Worm (Caenorhabditis elegans) whole organism, L4 larva: ENCODE data around the gene C49F5.13.

ENCODE experiments used
- F26F4.8 ChIP-seq: fragments of 200-800 bp; sonication (Bioruptor generic); conservative IDR thresholded peaks from 2 replicates; pipeline ENCODE4 v1.3.6; 2022; ENCODE audit warnings: missing genetic modification characterization, missing compliant biosample characterization
- T26A8.4 ChIP-seq: fragments of 200-800 bp; sonication (Bioruptor generic); IDR thresholded peaks from 2 replicates; pipeline ENCODE4 v1.3.6; 2022; ENCODE audit warnings: missing genetic modification characterization, missing compliant biosample characterization
- ZK337.2 ChIP-seq: fragments of 200-800 bp; sonication (Bioruptor generic); IDR thresholded peaks from 2 replicates; pipeline ENCODE4 v1.3.6; 2022; ENCODE audit warnings: missing genetic modification reagents, missing genetic modification characterization, missing compliant biosample characterization
- aha-1 ChIP-seq: fragments of 150-350 bp; peaks from one replicate; lab custom pipeline; 2014; ENCODE audit warnings: missing biosample characterization, missing genetic modification characterization
- ceh-20 ChIP-seq: fragments of 200-800 bp; sonication (Bioruptor generic); IDR thresholded peaks from 2 replicates; pipeline ENCODE4 v1.3.6; 2022; ENCODE audit warnings: missing genetic modification reagents, missing genetic modification characterization, missing compliant biosample characterization
- ceh-44 ChIP-seq: fragments of 200-800 bp; sonication (Bioruptor generic); IDR thresholded peaks from 2 replicates; pipeline ENCODE4 v1.3.6; 2022; ENCODE audit warnings: missing genetic modification reagents, missing genetic modification characterization, missing compliant biosample characterization
- ceh-62 ChIP-seq: sonication (generic microtip); optimal IDR thresholded peaks from 2 replicates; lab custom pipeline; 2017; ENCODE audit warnings: missing biosample characterization, missing genetic modification characterization
- ces-1 ChIP-seq: fragments of 150-350 bp; sonication (generic microtip); optimal IDR thresholded peaks from 4 replicates; lab custom pipeline; 2014; ENCODE audit warnings: missing biosample characterization, missing genetic modification reagents, missing genetic modification characterization
- daf-16 ChIP-seq, 3 experiments: sonication (generic microtip); optimal IDR thresholded peaks; 2 replicates each; lab custom pipeline; 2016 to 2017; ENCODE audit warnings: missing genetic modification characterization in 3 of 3, missing genetic modification reagents in 3 of 3, mild to moderate bottlenecking in 2 of 3, missing compliant biosample characterization in 2 of 3, missing biosample characterization in 1 of 3, moderate library complexity in 1 of 3
- dmd-6 ChIP-seq: fragments of 200-800 bp; sonication (Bioruptor generic); IDR thresholded peaks from 2 replicates; pipeline ENCODE4 v1.3.6; 2022; ENCODE audit warnings: missing genetic modification reagents, missing genetic modification characterization, missing compliant biosample characterization
- dmd-9 ChIP-seq: fragments of 200-800 bp; sonication (Bioruptor generic); IDR thresholded peaks from 2 replicates; pipeline ENCODE4 v1.3.6; 2022; ENCODE audit warnings: missing genetic modification reagents, missing genetic modification characterization, missing compliant biosample characterization
- dve-1 ChIP-seq: sonication (generic microtip); optimal IDR thresholded peaks from 2 replicates; lab custom pipeline; 2017; ENCODE audit warnings: antibody characterized with exemption, mild to moderate bottlenecking, missing genetic modification characterization, missing compliant biosample characterization; ENCODE audit not compliant: insufficient read depth
- egl-43 ChIP-seq: fragments of 200-800 bp; sonication (Bioruptor generic); IDR thresholded peaks from 2 replicates; pipeline ENCODE4 v1.3.6; 2022; ENCODE audit warnings: missing genetic modification reagents, missing genetic modification characterization, missing compliant biosample characterization
- hif-1 ChIP-seq, 2 experiments: sonication (generic microtip); optimal IDR thresholded peaks; 2 replicates each; lab custom pipeline; 2016 to 2017; ENCODE audit warnings: missing compliant biosample characterization in 2 of 2, missing genetic modification characterization in 2 of 2, missing genetic modification reagents in 2 of 2, missing genotype in 2 of 2, mild to moderate bottlenecking in 1 of 2
- hlh-11 ChIP-seq: fragments of 200-800 bp; sonication (Bioruptor generic); optimal IDR thresholded peaks from 2 replicates; lab custom pipeline; 2018; ENCODE audit warnings: mild to moderate bottlenecking, missing genetic modification characterization, missing compliant biosample characterization
- hmg-1.1 ChIP-seq: fragments of 200-800 bp; sonication (Bioruptor generic); IDR thresholded peaks from 2 replicates; pipeline ENCODE4 v1.3.6; 2022; ENCODE audit warnings: missing genetic modification reagents, missing genetic modification characterization, missing compliant biosample characterization
- lin-1 ChIP-seq: fragments of 200-800 bp; sonication (Bioruptor generic); IDR thresholded peaks from 2 replicates; pipeline ENCODE4 v1.3.6; 2022; ENCODE audit warnings: missing genetic modification reagents, missing genetic modification characterization, missing compliant biosample characterization
- madf-9 ChIP-seq: fragments of 200-800 bp; sonication (Bioruptor generic); conservative IDR thresholded peaks from 2 replicates; pipeline ENCODE4 v1.3.6; 2022; ENCODE audit warnings: missing genetic modification reagents, missing genetic modification characterization, missing compliant biosample characterization
- mdl-1 ChIP-seq, 2 experiments: fragments of 150-350 bp in 1 of 2; sonication (generic microtip) in 1 of 2; optimal IDR thresholded peaks; 2 replicates each; lab custom pipeline; 2014 to 2017; ENCODE audit warnings: missing biosample characterization in 2 of 2, missing genetic modification characterization in 2 of 2
- mes-2 ChIP-seq: sonication (generic microtip); optimal IDR thresholded peaks from 2 replicates; lab custom pipeline; 2016; ENCODE audit warnings: missing genotype, mild to moderate bottlenecking, missing genetic modification characterization, missing compliant biosample characterization; ENCODE audit not compliant: poor library complexity, severe bottlenecking
- mxl-3 ChIP-seq: fragments of 200-800 bp; sonication (Bioruptor generic); optimal IDR thresholded peaks from 2 replicates; lab custom pipeline; 2018; ENCODE audit warnings: mild to moderate bottlenecking, missing genetic modification characterization, missing compliant biosample characterization
- nhr-102 ChIP-seq: sonication (generic microtip); optimal IDR thresholded peaks from 2 replicates; lab custom pipeline; 2016; ENCODE audit warnings: mild to moderate bottlenecking, missing genetic modification characterization, moderate library complexity, missing compliant biosample characterization
- nhr-11 ChIP-seq: fragments of 150-350 bp; optimal IDR thresholded peaks from 2 replicates; lab custom pipeline; 2014; ENCODE audit warnings: missing biosample characterization, missing genetic modification characterization
- nhr-28 ChIP-seq: fragments of 150-350 bp; optimal IDR thresholded peaks from 2 replicates; lab custom pipeline; 2014; ENCODE audit warnings: missing biosample characterization, missing genetic modification characterization
- nhr-41 ChIP-seq: fragments of 200-800 bp; sonication (Bioruptor generic); IDR thresholded peaks from 2 replicates; pipeline ENCODE4 v1.3.6; 2022; ENCODE audit warnings: missing genetic modification reagents, missing genetic modification characterization, missing compliant biosample characterization
- nhr-42 ChIP-seq: fragments of 200-800 bp; sonication (Bioruptor generic); IDR thresholded peaks from 2 replicates; pipeline ENCODE4 v1.3.6; 2022; ENCODE audit warnings: missing genetic modification characterization, missing compliant biosample characterization
- nhr-48 ChIP-seq: sonication (generic microtip); optimal IDR thresholded peaks from 2 replicates; lab custom pipeline; 2016; ENCODE audit warnings: mild to moderate bottlenecking, missing genetic modification characterization, missing compliant biosample characterization
- nhr-77 ChIP-seq: fragments of 150-350 bp; optimal IDR thresholded peaks from 2 replicates; lab custom pipeline; 2014; ENCODE audit warnings: missing biosample characterization, missing genetic modification characterization
- pha-4 ChIP-seq, 2 experiments: fragments of 150-350 bp in 1 of 2; fragments of 200-800 bp in 1 of 2; sonication (Bioruptor generic) in 1 of 2; IDR thresholded peaks in 1 of 2; optimal IDR thresholded peaks in 1 of 2; 2 replicates each; pipeline versions ENCODE4 v1.3.6 to Lab custom; 2014 to 2022; ENCODE audit warnings: missing genetic modification characterization in 2 of 2, missing genetic modification reagents in 2 of 2, missing biosample characterization in 1 of 2, missing compliant biosample characterization in 1 of 2
- php-3 ChIP-seq: fragments of 200-800 bp; sonication (Bioruptor generic); IDR thresholded peaks from 2 replicates; pipeline ENCODE4 v1.3.6; 2022; ENCODE audit warnings: missing genetic modification reagents, missing genetic modification characterization, missing compliant biosample characterization
- pqm-1 ChIP-seq: sonication (generic microtip); optimal IDR thresholded peaks from 2 replicates; lab custom pipeline; 2017; ENCODE audit warnings: missing biosample characterization, missing genetic modification characterization
- saeg-2 ChIP-seq: fragments of 200-800 bp; sonication (Bioruptor generic); IDR thresholded peaks from 2 replicates; pipeline ENCODE4 v1.3.6; 2022; ENCODE audit warnings: missing genetic modification reagents, missing genetic modification characterization, missing compliant biosample characterization
- tra-1 ChIP-seq: fragments of 200-800 bp; sonication (Bioruptor generic); IDR thresholded peaks from 2 replicates; pipeline ENCODE4 v1.3.6; 2022; ENCODE audit warnings: missing genetic modification reagents, missing genetic modification characterization, missing compliant biosample characterization
- vab-7 ChIP-seq: fragments of 200-800 bp; sonication (Bioruptor generic); IDR thresholded peaks from 2 replicates; pipeline ENCODE4 v1.3.6; 2022; ENCODE audit warnings: missing genetic modification reagents, missing genetic modification characterization, missing compliant biosample characterization
- zfp-2 ChIP-seq: sonication (generic microtip); optimal IDR thresholded peaks from 2 replicates; lab custom pipeline; 2016; ENCODE audit warnings: mild to moderate bottlenecking, missing genetic modification characterization, missing compliant biosample characterization
- zfp-3 ChIP-seq: fragments of 200-800 bp; sonication (Bioruptor generic); conservative IDR thresholded peaks from 2 replicates; pipeline ENCODE4 v1.3.6; 2022; ENCODE audit warnings: missing genetic modification reagents, missing genetic modification characterization, missing compliant biosample characterization

Gene C49F5.13

DNA sequence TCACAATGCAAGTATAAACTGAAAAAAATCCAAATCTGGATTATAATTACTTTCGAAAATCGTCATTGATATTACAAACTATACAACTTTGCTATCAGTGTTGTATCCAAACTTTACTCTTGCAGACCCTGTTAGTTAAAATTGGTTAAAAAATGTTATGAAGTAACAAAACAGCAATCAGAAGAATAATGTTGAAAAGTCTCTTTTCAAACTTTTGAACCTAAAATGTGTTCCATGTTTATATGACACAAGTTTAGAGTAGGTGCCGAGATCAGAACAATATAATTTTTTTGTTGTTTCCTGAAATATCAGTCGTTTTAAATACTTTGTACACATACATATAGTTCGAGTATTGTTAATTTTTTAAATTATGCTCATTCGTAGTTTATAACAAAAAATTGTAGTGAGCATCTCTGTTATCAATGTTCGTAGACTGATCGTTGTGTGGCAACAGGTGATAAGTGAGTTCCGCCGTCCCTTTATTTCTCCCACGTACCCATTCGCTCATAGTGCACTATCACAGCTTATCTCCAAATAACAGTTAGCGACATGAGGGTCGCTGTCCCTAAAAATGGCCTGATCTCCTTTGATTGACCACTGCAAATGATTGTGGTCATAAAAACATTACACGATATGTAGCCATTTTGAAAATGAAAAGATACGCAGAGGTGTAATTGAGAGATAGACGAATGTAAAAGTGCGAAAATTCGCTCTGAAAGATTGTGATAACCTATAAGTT, 1.0 kb downstream of the C49F5.13 start:
- TF ChIP-seq tra-1 (GFP tag; lab: Robert Waterston, UW) (peak; percentile 71; the same call in 1 of the 2 replicates), pqm-1 (peak; percentile 33), ceh-62 (tag; lab: Kevin White, UChicago) (no peak), zfp-3 (no peak), mxl-3 (GFP tag; lab: Kevin White, UChicago) (peak; percentile 39), egl-43 (GFP tag; lab: Robert Waterston, UW) (no peak), ceh-44 (GFP tag; lab: Robert Waterston, UW) (no peak), nhr-41 (GFP tag; lab: Robert Waterston, UW) (peak; percentile 75; the same call in 1 of the 2 replicates), zfp-2 (tag; lab: Kevin White, UChicago) (no peak), T26A8.4 (0 out of 2 replicates have a peak, but pooled peaks have one; percentile 46), php-3 (GFP tag; lab: Robert Waterston, UW) (peak; percentile 91), nhr-28 (tag; lab: Kevin White, UChicago) (peak; percentile 96), daf-16 (GFP tag; optimal IDR thresholded peaks at IDR 0.05; lab: Kevin White, UChicago) (no peak), daf-16 (tag; optimal IDR thresholded peaks at IDR 0.05; lab: Kevin White, UChicago) (peak; percentile 74), nhr-77 (tag; lab: Kevin White, UChicago) (no peak), mes-2 (tag; lab: Kevin White, UChicago) (no peak), F26F4.8 (GFP tag; lab: Robert Waterston, UW) (no peak), aha-1 (tag; lab: Kevin White, UChicago) (peak; percentile 93), hlh-11 (peak; percentile 86), ces-1 (GFP tag; lab: Kevin White, UChicago) (no peak), nhr-48 (peak; percentile 69), madf-9 (GFP tag; lab: Robert Waterston, UW) (0 out of 2 replicates have a peak, but pooled peaks have one; percentile 4), nhr-11 (tag; lab: Kevin White, UChicago) (no peak), ZK337.2 (GFP tag; lab: Robert Waterston, UW) (no peak), nhr-102 (tag; lab: Kevin White, UChicago) (peak; percentile 63), vab-7 (GFP tag; lab: Robert Waterston, UW) (no peak), hmg-1.1 (GFP tag; lab: Robert Waterston, UW) (no peak), pha-4 (GFP tag; IDR thresholded peaks at IDR 0.05; lab: Robert Waterston, UW) (0 out of 2 replicates have a peak, but pooled peaks have one; percentile 9), pha-4 (tag; optimal IDR thresholded peaks at IDR 0.05; lab: Kevin White, UChicago) (no peak), saeg-2 (GFP tag; lab: Robert Waterston, UW) (0 out of 2 replicates have a peak, but pooled peaks have one; percentile 6), hif-1 (tag; optimal IDR thresholded peaks at IDR 0.05; lab: Kevin White, UChicago) (peak in 1 of 2 experiments; percentile 40), ceh-20 (GFP tag; lab: Robert Waterston, UW) (0 out of 2 replicates have a peak, but pooled peaks have one; percentile 38), dmd-9 (GFP tag; lab: Robert Waterston, UW) (no peak), mdl-1 (tag; optimal IDR thresholded peaks at IDR 0.05; lab: Kevin White, UChicago) (peak in 1 of 2 experiments; percentile 35), dmd-6 (GFP tag; lab: Robert Waterston, UW) (peak; percentile 81), lin-1 (GFP tag; lab: Robert Waterston, UW) (0 out of 2 replicates have a peak, but pooled peaks have one; percentile 39), dve-1 (tag; lab: Kevin White, UChicago) (peak; percentile 77), nhr-42 (GFP tag; lab: Robert Waterston, UW) (0 out of 2 replicates have a peak, but pooled peaks have one; percentile 16)
- TF ChIP-seq, all 104 proteins: peak for 22

DNA sequence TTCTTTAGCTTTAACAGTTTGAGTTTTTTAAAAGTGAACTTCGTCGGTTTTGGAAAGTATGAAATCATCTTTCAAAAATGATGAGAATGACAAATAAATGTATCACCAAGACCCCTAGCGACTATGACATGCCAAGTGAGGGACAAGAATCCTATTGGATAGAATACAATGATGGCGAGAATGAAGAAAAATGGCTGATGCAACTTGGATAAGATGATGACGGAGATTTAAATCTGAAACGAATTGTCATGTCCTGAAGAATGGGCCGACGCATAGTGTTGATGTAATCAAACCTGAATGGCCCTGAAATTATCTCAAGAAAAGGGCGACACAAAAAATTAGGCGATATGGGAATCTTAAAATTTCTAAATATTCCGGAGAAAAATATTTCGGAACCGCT, 2.5 kb downstream of the C49F5.13 start:
- TF ChIP-seq nhr-42 (GFP tag; lab: Robert Waterston, UW) (no peak), aha-1 (tag; lab: Kevin White, UChicago) (peak; percentile 53)
